Worm (Caenorhabditis elegans): ENCODE results near the gene R02D5.4.

R02D5.4 gene

ce11 chrV:14500554-14500953 is 16.1 kb upstream of the R02D5.4 start:
- peak; percentile 15 for TF ChIP-seq ceh-31 (tag; optimal IDR thresholded peaks at IDR 0.05)
- TF ChIP-seq rnt-1 (tag; optimal IDR thresholded peaks at IDR 0.05) = no peak

- TF ChIP-seq pha-4 (tag; optimal IDR thresholded peaks at IDR 0.05) (no peak), unc-3 (GFP tag; conservative IDR thresholded peaks at IDR 0.05) (no peak), unc-3 (tag; optimal IDR thresholded peaks at IDR 0.05) (no peak), nhr-232 (tag; optimal IDR thresholded peaks at IDR 0.05) (no peak), lim-6 (tag; optimal IDR thresholded peaks at IDR 0.05) (no peak), fkh-10 (GFP tag; optimal IDR thresholded peaks at IDR 0.05) (no peak), ahr-1 (tag; optimal IDR thresholded peaks at IDR 0.05) (no peak), sdc-2 (tag; optimal IDR thresholded peaks at IDR 0.05) (no peak), ceh-34 (tag; optimal IDR thresholded peaks at IDR 0.05) (no peak)
Observed at ce11 chrV:14499074-14499864, 14.8 kb upstream of the R02D5.4 start.

- TF ChIP-seq nfya-1 (tag; optimal IDR thresholded peaks at IDR 0.05) = peak; percentile 32
- TF ChIP-seq tbx-2 (tag; optimal IDR thresholded peaks at IDR 0.05) = peak; percentile 40
- TF ChIP-seq npax-4 (tag; optimal IDR thresholded peaks at IDR 0.05) = no peak
- peak; percentile 29 for TF ChIP-seq elt-2 (tag; optimal IDR thresholded peaks at IDR 0.05)
- peak; percentile 18 for TF ChIP-seq ceh-34 (tag; optimal IDR thresholded peaks at IDR 0.05)
- peak; percentile 29 for TF ChIP-seq ceh-31 (tag; optimal IDR thresholded peaks at IDR 0.05)
- no peak for TF ChIP-seq Y22D7AL.16 (tag; optimal IDR thresholded peaks at IDR 0.05)
Observed at ce11 chrV:14498204-14498603, 13.7 kb upstream of the R02D5.4 start.

DNA sequence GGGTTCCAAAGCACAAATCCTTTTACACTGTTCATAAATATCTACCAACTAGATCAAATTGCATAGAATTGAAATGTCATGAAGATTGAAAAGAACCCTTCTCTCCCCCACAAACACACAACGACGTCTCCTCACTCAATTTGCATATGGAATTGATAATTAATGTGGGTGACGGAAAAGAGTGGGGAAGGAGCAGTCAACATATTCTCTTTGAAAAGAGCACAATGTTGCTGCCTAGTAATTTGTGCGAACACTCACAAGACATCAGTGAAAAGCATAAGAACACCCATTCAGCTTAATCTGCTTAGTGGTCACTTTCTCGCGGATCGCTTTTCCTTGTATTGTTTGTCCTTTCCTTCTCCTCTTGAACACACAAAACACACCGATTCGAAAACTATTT is 12.0 kb upstream of the R02D5.4 start:
- TF ChIP-seq pros-1 (tag; optimal IDR thresholded peaks at IDR 0.05) = no peak
- TF ChIP-seq che-1 (tag; optimal IDR thresholded peaks at IDR 0.05) = no peak
- no peak for TF ChIP-seq lin-11 (tag; optimal IDR thresholded peaks at IDR 0.05)
- TF ChIP-seq C08G9.2 (tag; optimal IDR thresholded peaks at IDR 0.05) = no peak
- no peak for TF ChIP-seq zip-5 (tag; optimal IDR thresholded peaks at IDR 0.05)
- TF ChIP-seq sox-2 (GFP tag; IDR thresholded peaks at IDR 0.05) = no peak
- TF ChIP-seq T23F11.4 (GFP tag; optimal IDR thresholded peaks at IDR 0.05) = no peak
- no peak for TF ChIP-seq unc-55 (GFP tag; optimal IDR thresholded peaks at IDR 0.05)
- no peak for TF ChIP-seq pat-9 (tag; optimal IDR thresholded peaks at IDR 0.05)
- TF ChIP-seq ceh-31 (tag; optimal IDR thresholded peaks at IDR 0.05) = peak; percentile 20
- peak; percentile 74 for TF ChIP-seq unc-42 (tag; optimal IDR thresholded peaks at IDR 0.05)
- no peak for TF ChIP-seq ztf-16 (tag; optimal IDR thresholded peaks at IDR 0.05)
- no peak for TF ChIP-seq lim-6 (tag; optimal IDR thresholded peaks at IDR 0.05)
- peak; percentile 40 for TF ChIP-seq ceh-6 (GFP tag; optimal IDR thresholded peaks at IDR 0.05)
- TF ChIP-seq ceh-9 (tag; optimal IDR thresholded peaks at IDR 0.05) = no peak

DNA sequence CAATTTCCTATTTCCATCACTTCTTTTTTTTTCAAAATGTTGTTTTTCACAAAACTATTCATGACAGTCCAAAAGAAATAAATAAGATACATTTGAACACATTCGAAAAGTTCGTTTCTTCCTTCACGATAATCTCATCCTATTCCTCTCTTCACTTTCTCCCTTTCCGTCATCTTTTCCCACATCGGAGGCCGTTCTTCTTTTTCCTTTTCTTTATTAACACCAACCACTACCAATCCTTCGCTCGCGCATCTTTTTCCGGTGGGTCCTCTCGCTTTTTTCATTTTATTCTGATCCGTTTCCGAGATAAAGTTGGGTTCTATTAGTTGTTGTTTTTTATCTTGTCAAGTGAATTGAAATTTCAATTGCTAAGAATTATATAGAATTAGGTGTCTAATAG is 11.0 kb upstream of the R02D5.4 start:
- TF ChIP-seq ceh-18 (tag; optimal IDR thresholded peaks at IDR 0.05) = no peak
- no peak for TF ChIP-seq ztf-16 (tag; optimal IDR thresholded peaks at IDR 0.05)
- no peak for TF ChIP-seq sox-4 (tag; optimal IDR thresholded peaks at IDR 0.05)
- TF ChIP-seq hlh-15 (tag; optimal IDR thresholded peaks at IDR 0.05) = no peak
- no peak for TF ChIP-seq ceh-9 (tag; optimal IDR thresholded peaks at IDR 0.05)
- no peak for TF ChIP-seq tbx-2 (tag; optimal IDR thresholded peaks at IDR 0.05)
- no peak for TF ChIP-seq ceh-14 (tag; optimal IDR thresholded peaks at IDR 0.05)
- no peak for TF ChIP-seq elt-4 (tag; optimal IDR thresholded peaks at IDR 0.05)
- no peak for TF ChIP-seq madf-2 (tag; optimal IDR thresholded peaks at IDR 0.05)
- TF ChIP-seq F13H6.1 (tag; optimal IDR thresholded peaks at IDR 0.05) = no peak
- TF ChIP-seq ceh-22 (tag; optimal IDR thresholded peaks at IDR 0.05) = no peak
- TF ChIP-seq nhr-11 (tag; optimal IDR thresholded peaks at IDR 0.05) = no peak

Measured in whole organism, late embryonic.